Fruit fly (Drosophila melanogaster) whole organism, embryonic: ENCODE measurements around the gene CG1136.

Experiments used
- Ada2b ChIP-seq: fragments of 200-800 bp; sonication (Bioruptor generic); IDR thresholded peaks from 2 replicates; pipeline ENCODE4 v1.3.6; 2022; ENCODE audit warnings: missing biosample characterization, missing genetic modification characterization
- Asciz ChIP-seq: fragments of 200-800 bp; sonication (Bioruptor generic); optimal IDR thresholded peaks from 2 replicates; lab custom pipeline; 2017; ENCODE audit warnings: missing biosample characterization, mild to moderate bottlenecking, missing genetic modification characterization, missing genetic modification reagents
- CG10654 ChIP-seq: fragments of 200-800 bp; sonication (Bioruptor generic); optimal IDR thresholded peaks from 2 replicates; lab custom pipeline; 2016; ENCODE audit warnings: missing biosample characterization, missing genetic modification characterization
- CG10959 ChIP-seq: fragments of 200-800 bp; sonication (Bioruptor generic); IDR thresholded peaks from 2 replicates; pipeline ENCODE4 v1.3.6; 2022; ENCODE audit warnings: missing biosample characterization, missing genetic modification characterization
- CG11085 ChIP-seq: fragments of 200-800 bp; sonication (Bioruptor generic); IDR thresholded peaks from 2 replicates; pipeline ENCODE4 v1.3.6; 2022; ENCODE audit warnings: missing biosample characterization, missing genetic modification characterization
- CG12236 ChIP-seq: fragments of 200-800 bp; sonication (Bioruptor generic); optimal IDR thresholded peaks from 2 replicates; lab custom pipeline; 2016; ENCODE audit warnings: missing biosample characterization, missing genetic modification characterization
- CG13296 ChIP-seq: fragments of 200-800 bp; sonication (Bioruptor generic); optimal IDR thresholded peaks from 3 replicates; lab custom pipeline; 2018; ENCODE audit warnings: missing biosample characterization, mild to moderate bottlenecking, missing genetic modification characterization
- CG14014 ChIP-seq: fragments of 200-800 bp; sonication (Bioruptor generic); IDR thresholded peaks from 2 replicates; pipeline ENCODE4 v1.3.6; 2022; ENCODE audit warnings: missing biosample characterization, missing genetic modification characterization
- CG17186 ChIP-seq: fragments of 200-800 bp; sonication (Bioruptor generic); optimal IDR thresholded peaks from 3 replicates; lab custom pipeline; 2017; ENCODE audit warnings: missing biosample characterization, missing genetic modification reagents, missing genetic modification characterization
- CG17328 ChIP-seq: fragments of 200-800 bp; sonication (Bioruptor generic); IDR thresholded peaks from 2 replicates; pipeline ENCODE4 v1.3.6; 2022; ENCODE audit warnings: missing biosample characterization, missing genetic modification characterization
- CG17829 ChIP-seq: fragments of 200-800 bp; optimal IDR thresholded peaks from 2 replicates; lab custom pipeline; 2019; ENCODE audit warnings: missing biosample characterization, mild to moderate bottlenecking, missing genetic modification characterization, moderate library complexity
- CG31441 ChIP-seq: fragments of 200-800 bp; sonication (Bioruptor generic); IDR thresholded peaks from 2 replicates; pipeline ENCODE4 v1.3.6; 2022; ENCODE audit warnings: missing biosample characterization, missing genetic modification characterization
- CG32772 ChIP-seq: fragments of 200-800 bp; sonication (Bioruptor generic); IDR thresholded peaks from 2 replicates; pipeline ENCODE4 v1.3.6; 2022; ENCODE audit warnings: missing biosample characterization, missing genetic modification characterization
- CG3407 ChIP-seq: fragments of 200-800 bp; sonication (Bioruptor generic); optimal IDR thresholded peaks from 2 replicates; lab custom pipeline; 2018; ENCODE audit warnings: missing biosample characterization, mild to moderate bottlenecking, missing genetic modification characterization
- CG3847 ChIP-seq: fragments of 200-800 bp; sonication (Bioruptor generic); IDR thresholded peaks from 2 replicates; pipeline ENCODE4 v1.3.6; 2022; ENCODE audit warnings: missing biosample characterization, missing genetic modification characterization
- CG43689 ChIP-seq: fragments of 200-800 bp; sonication (Bioruptor generic); IDR thresholded peaks from 2 replicates; pipeline ENCODE4 v1.3.6; 2022; ENCODE audit warnings: missing biosample characterization, missing genetic modification characterization
- CG7745 ChIP-seq: fragments of 200-800 bp; sonication (Bioruptor generic); optimal IDR thresholded peaks from 2 replicates; lab custom pipeline; 2018; ENCODE audit warnings: missing biosample characterization, mild to moderate bottlenecking, missing genetic modification characterization, moderate library complexity
- CG7963 ChIP-seq: fragments of 200-800 bp; sonication (Bioruptor generic); IDR thresholded peaks from 3 replicates; pipeline ENCODE4 v1.3.6; 2022; ENCODE audit warnings: missing biosample characterization, missing genetic modification characterization; ENCODE audit not compliant: partially characterized antibody
- CG9609 ChIP-seq: fragments of 200-800 bp; sonication (Bioruptor generic); optimal IDR thresholded peaks from 3 replicates; lab custom pipeline; 2016; ENCODE audit warnings: missing biosample characterization, missing genetic modification characterization
- CG9797 ChIP-seq: fragments of 200-800 bp; sonication (Bioruptor generic); optimal IDR thresholded peaks from 3 replicates; lab custom pipeline; 2018; ENCODE audit warnings: missing biosample characterization, mild to moderate bottlenecking, missing genetic modification characterization
- Doc3 ChIP-seq: fragments of 200-800 bp; sonication (Bioruptor generic); IDR thresholded peaks from 3 replicates; pipeline ENCODE4 v1.3.6; 2022; ENCODE audit warnings: missing biosample characterization, missing genetic modification characterization; ENCODE audit not compliant: partially characterized antibody
- Dp ChIP-seq: fragments of 200-800 bp; sonication (Bioruptor generic); optimal IDR thresholded peaks from 2 replicates; lab custom pipeline; 2018; ENCODE audit warnings: missing biosample characterization, mild to moderate bottlenecking, missing genetic modification characterization, moderate library complexity
- Fer3 ChIP-seq: fragments of 200-800 bp; sonication (Bioruptor generic); optimal IDR thresholded peaks from 2 replicates; lab custom pipeline; 2018; ENCODE audit warnings: missing biosample characterization, mild to moderate bottlenecking, missing genetic modification characterization, moderate library complexity
- Hr78 ChIP-seq, 2 experiments: fragments of 200-800 bp in 1 of 2; fragments of >200 bp in 1 of 2; sonication (Bioruptor generic) in 1 of 2; optimal IDR thresholded peaks; 2 replicates each; lab custom pipeline; 2017 to 2019; ENCODE audit warnings: missing biosample characterization in 2 of 2, missing genetic modification characterization in 2 of 2, mild to moderate bottlenecking in 1 of 2, moderate library complexity in 1 of 2
- NK7.1 ChIP-seq: fragments of 200-800 bp; sonication (Bioruptor generic); optimal IDR thresholded peaks from 3 replicates; lab custom pipeline; 2016; ENCODE audit warnings: missing biosample characterization, missing genetic modification characterization
- Optix ChIP-seq: fragments of 200-800 bp; sonication (Bioruptor generic); IDR thresholded peaks from 3 replicates; pipeline ENCODE4 v1.3.6; 2022; ENCODE audit warnings: missing biosample characterization, missing genetic modification characterization
- Pdp1 ChIP-seq, 2 experiments: fragments of 200-800 bp; sonication (Bioruptor generic); optimal IDR thresholded peaks; 3 replicates each; lab custom pipeline; 2016; ENCODE audit warnings: missing biosample characterization in 2 of 2, missing genetic modification characterization in 2 of 2, mild to moderate bottlenecking in 1 of 2, moderate library complexity in 1 of 2
- Ptx1 ChIP-seq: fragments of 200-800 bp; sonication (Bioruptor generic); IDR thresholded peaks from 2 replicates; pipeline ENCODE4 v1.3.6; 2022; ENCODE audit warnings: missing biosample characterization, missing genetic modification characterization
- Tbp ChIP-seq: fragments of >200 bp; optimal IDR thresholded peaks from 2 replicates; lab custom pipeline; 2018; ENCODE audit warnings: missing biosample characterization, missing genetic modification characterization
- Trl ChIP-seq, 3 experiments: fragments of >200 bp in 2 of 3; fragments of 200-800 bp in 1 of 3; sonication (Bioruptor generic) in 1 of 3; optimal IDR thresholded peaks; 2 replicates in 1 of 3; 3 replicates in 2 of 3; lab custom pipeline; 2016 to 2017; ENCODE audit warnings: missing biosample characterization in 1 of 3, missing genetic modification characterization in 1 of 3
- aop ChIP-seq: fragments of 200-800 bp; sonication (Bioruptor generic); IDR thresholded peaks from 2 replicates; pipeline ENCODE4 v1.3.6; 2022; ENCODE audit warnings: missing biosample characterization, missing genetic modification characterization
- ato ChIP-seq: fragments of 200-800 bp; sonication (Bioruptor generic); IDR thresholded peaks from 2 replicates; pipeline ENCODE4 v1.3.6; 2022; ENCODE audit warnings: missing biosample characterization, missing genetic modification characterization; ENCODE audit not compliant: partially characterized antibody
- bigmax ChIP-seq: fragments of 200-800 bp; sonication (Bioruptor generic); optimal IDR thresholded peaks from 2 replicates; lab custom pipeline; 2018; ENCODE audit warnings: missing biosample characterization, mild to moderate bottlenecking, missing genetic modification characterization
- ci ChIP-seq: fragments of 200-800 bp; sonication (Bioruptor generic); IDR thresholded peaks from 3 replicates; pipeline ENCODE4 v1.3.6; 2022; ENCODE audit warnings: missing biosample characterization, missing genetic modification characterization
- crol ChIP-seq: fragments of 200-800 bp; sonication (Bioruptor generic); IDR thresholded peaks from 2 replicates; pipeline ENCODE4 v1.3.6; 2022; ENCODE audit warnings: missing biosample characterization, missing genetic modification characterization
- dysf ChIP-seq: fragments of 200-800 bp; sonication (Bioruptor generic); IDR thresholded peaks from 3 replicates; pipeline ENCODE4 v1.3.6; 2022; ENCODE audit warnings: missing biosample characterization, missing genetic modification characterization
- emc ChIP-seq: fragments of 200-800 bp; sonication (Bioruptor generic); optimal IDR thresholded peaks from 2 replicates; lab custom pipeline; 2016; ENCODE audit warnings: missing biosample characterization, missing genetic modification characterization
- fu2 ChIP-seq: fragments of 200-800 bp; sonication (Bioruptor generic); optimal IDR thresholded peaks from 2 replicates; lab custom pipeline; 2016; ENCODE audit warnings: missing biosample characterization, missing genetic modification characterization
- gsb ChIP-seq: fragments of 200-800 bp; sonication (Bioruptor generic); IDR thresholded peaks from 2 replicates; pipeline ENCODE4 v1.3.6; 2022; ENCODE audit warnings: missing biosample characterization, missing genetic modification characterization
- jigr1 ChIP-seq: fragments of 200-800 bp; sonication (Bioruptor generic); IDR thresholded peaks from 3 replicates; pipeline ENCODE4 v1.3.6; 2022; ENCODE audit warnings: missing biosample characterization, missing genetic modification characterization
- mld ChIP-seq: fragments of 200-800 bp; sonication (Bioruptor generic); IDR thresholded peaks from 3 replicates; pipeline ENCODE4 v1.3.6; 2022; ENCODE audit warnings: missing biosample characterization, missing genetic modification characterization; ENCODE audit not compliant: partially characterized antibody
- nerfin-2 ChIP-seq: fragments of 200-800 bp; sonication (Bioruptor generic); IDR thresholded peaks from 2 replicates; pipeline ENCODE4 v1.3.6; 2022; ENCODE audit warnings: missing biosample characterization, missing genetic modification characterization; ENCODE audit not compliant: partially characterized antibody
- prd ChIP-seq, 3 experiments: fragments of >200 bp in 2 of 3; fragments of 200-800 bp in 1 of 3; sonication (Bioruptor generic) in 1 of 3; optimal IDR thresholded peaks in 2 of 3; IDR thresholded peaks in 1 of 3; 2 replicates in 2 of 3; 3 replicates in 1 of 3; pipeline versions ENCODE4 v1.3.6 to Lab custom; 2017 to 2022; ENCODE audit warnings: missing biosample characterization in 1 of 3, missing genetic modification characterization in 1 of 3
- pzg ChIP-seq: fragments of 200-800 bp; sonication (Bioruptor generic); optimal IDR thresholded peaks from 3 replicates; lab custom pipeline; 2018; ENCODE audit warnings: missing biosample characterization, mild to moderate bottlenecking, missing genetic modification characterization, moderate library complexity
- shn ChIP-seq: fragments of 200-800 bp; sonication (Bioruptor generic); optimal IDR thresholded peaks from 3 replicates; lab custom pipeline; 2016; ENCODE audit warnings: missing biosample characterization, missing genetic modification characterization
- sob ChIP-seq: fragments of 200-800 bp; sonication (Bioruptor generic); IDR thresholded peaks from 2 replicates; pipeline ENCODE4 v1.3.6; 2022; ENCODE audit warnings: missing biosample characterization, missing genetic modification characterization
- tna ChIP-seq: fragments of 200-800 bp; sonication (Bioruptor generic); IDR thresholded peaks from 2 replicates; pipeline ENCODE4 v1.3.6; 2022; ENCODE audit warnings: missing biosample characterization, missing genetic modification characterization; ENCODE audit not compliant: partially characterized antibody
- trem ChIP-seq: fragments of 200-800 bp; optimal IDR thresholded peaks from 3 replicates; lab custom pipeline; 2019; ENCODE audit warnings: missing biosample characterization, mild to moderate bottlenecking, missing genetic modification characterization, moderate library complexity

Gene CG1136

dm6 chr3L:4040247-4040925 lies 6.0 kb upstream of the CG1136 start, which contains the start of the genes CG11593 and Rcd5 (continued):
- TF ChIP-seq tna (GFP tag; lab: Robert Waterston, UW), result no peak
- TF ChIP-seq Optix (GFP tag; lab: Robert Waterston, UW), result peak; percentile 76
- peak; percentile 45; the same call in 1 of the 2 replicates for TF ChIP-seq CG17328 (GFP tag; lab: Robert Waterston, UW)
- no peak for TF ChIP-seq prd (optimal IDR thresholded peaks at IDR 0.05; lab: Kevin White, UChicago)
- peak; percentile 92 for TF ChIP-seq prd (GFP tag; IDR thresholded peaks at IDR 0.05; lab: Robert Waterston, UW)
- TF ChIP-seq CG12236 (GFP tag; lab: Kevin White, UChicago), result no peak
- TF ChIP-seq Tbp (GFP tag; lab: Kevin White, UChicago), result no peak
- TF ChIP-seq emc, result no peak
- TF ChIP-seq CG32772 (GFP tag; lab: Robert Waterston, UW), result peak; percentile 89
- no peak for TF ChIP-seq fu2
- TF ChIP-seq Trl (optimal IDR thresholded peaks at IDR 0.05; lab: Kevin White, UChicago), result no peak
- peak; percentile 22 for TF ChIP-seq Trl (GFP tag; optimal IDR thresholded peaks at IDR 0.05; lab: Kevin White, UChicago)
- peak; percentile 42; the same call in 1 of the 2 replicates for TF ChIP-seq gsb (GFP tag; lab: Robert Waterston, UW)
- TF ChIP-seq CG7963 (GFP tag; lab: Robert Waterston, UW), result no peak
- peak; percentile 91 for TF ChIP-seq Ptx1 (GFP tag; lab: Robert Waterston, UW)
- no peak for TF ChIP-seq NK7.1 (GFP tag; lab: Kevin White, UChicago)
- no peak for TF ChIP-seq Hr78 (GFP tag; optimal IDR thresholded peaks at IDR 0.05; lab: Kevin White, UChicago)
- peak; percentile 88 for TF ChIP-seq trem (tag; lab: Kevin White, UChicago)
- peak; percentile 86 for TF ChIP-seq CG14014 (GFP tag; lab: Robert Waterston, UW)
- peak; percentile 69 for TF ChIP-seq CG17186
- no peak for TF ChIP-seq bigmax (GFP tag; lab: Kevin White, UChicago)
- no peak for TF ChIP-seq nerfin-2 (GFP tag; lab: Robert Waterston, UW)
- no peak for TF ChIP-seq Fer3 (tag; lab: Kevin White, UChicago)
- TF ChIP-seq CG9609, result peak; percentile 48
- peak; percentile 87 for TF ChIP-seq CG9797
- no peak for TF ChIP-seq aop (GFP tag; lab: Robert Waterston, UW)
- TF ChIP-seq ci (GFP tag; lab: Robert Waterston, UW), result peak; percentile 79; the same call in 2 of the 3 replicates
- TF ChIP-seq Pdp1 (GFP tag; optimal IDR thresholded peaks at IDR 0.05; lab: Kevin White, UChicago), result peak; percentile 36 to 50
- no peak for TF ChIP-seq Asciz (GFP tag; lab: Kevin White, UChicago)
- peak; percentile 83 for TF ChIP-seq dysf (GFP tag; lab: Robert Waterston, UW)
- TF ChIP-seq CG10654 (GFP tag; lab: Kevin White, UChicago), result peak; percentile 65
- no peak for TF ChIP-seq Doc3
- TF ChIP-seq CG7745 (tag; lab: Kevin White, UChicago), result no peak
- peak; percentile 20; the same call in 1 of the 2 replicates for TF ChIP-seq crol
- peak; percentile 59 for TF ChIP-seq CG3407 (GFP tag; lab: Kevin White, UChicago)
- peak; percentile 73 for TF ChIP-seq Ada2b (GFP tag; lab: Robert Waterston, UW)
- no peak for TF ChIP-seq CG10959 (GFP tag; lab: Robert Waterston, UW)
- TF ChIP-seq Dp, result peak; percentile 39
- no peak for TF ChIP-seq mld (GFP tag; lab: Robert Waterston, UW)
- TF ChIP-seq pzg (GFP tag; lab: Kevin White, UChicago), result peak; percentile 66
- peak; percentile 63; the same call in 1 of the 3 replicates for TF ChIP-seq jigr1
- peak; percentile 79 for TF ChIP-seq CG17829 (tag; lab: Kevin White, UChicago)
- peak; percentile 86 for TF ChIP-seq sob (GFP tag; lab: Robert Waterston, UW)
- TF ChIP-seq CG3847 (GFP tag; lab: Robert Waterston, UW), result peak; percentile 95
- no peak for TF ChIP-seq CG13296
- no peak for TF ChIP-seq ato (GFP tag; lab: Robert Waterston, UW)
- no peak for TF ChIP-seq shn (GFP tag; lab: Kevin White, UChicago)
- TF ChIP-seq CG11085 (GFP tag; lab: Robert Waterston, UW), result peak; percentile 22; the same call in 1 of the 2 replicates
- TF ChIP-seq CG31441 (GFP tag; lab: Robert Waterston, UW), result no peak
- TF ChIP-seq CG43689 (GFP tag; lab: Robert Waterston, UW), result no peak
